Worm (Caenorhabditis elegans) whole organism, L2 larva: ENCODE results near the gene Y49F6B.19.

ENCODE experiments used
- C34F6.9 ChIP-seq: fragments of 150-350 bp; optimal IDR thresholded peaks from 2 replicates; lab custom pipeline; 2014; ENCODE audit warnings: missing biosample characterization, missing genetic modification characterization
- F13H6.1 ChIP-seq: sonication (generic microtip); optimal IDR thresholded peaks from 2 replicates; lab custom pipeline; 2016; ENCODE audit warnings: missing genetic modification characterization, missing compliant biosample characterization
- R02D3.7 ChIP-seq: fragments of 150-350 bp; optimal IDR thresholded peaks from 2 replicates; lab custom pipeline; 2014; ENCODE audit warnings: missing biosample characterization, missing genetic modification characterization
- Y55F3AM.14 ChIP-seq: fragments of 200-800 bp; sonication (Bioruptor generic); optimal IDR thresholded peaks from 2 replicates; lab custom pipeline; 2018; ENCODE audit warnings: mild to moderate bottlenecking, missing genetic modification characterization, missing compliant biosample characterization
- ZK546.5 ChIP-seq: sonication (generic microtip); optimal IDR thresholded peaks from 2 replicates; lab custom pipeline; 2017; ENCODE audit warnings: missing biosample characterization, missing genetic modification characterization
- alr-1 ChIP-seq: fragments of 150-350 bp; optimal IDR thresholded peaks from 2 replicates; lab custom pipeline; 2014; ENCODE audit warnings: missing biosample characterization, missing genetic modification characterization
- aly-2 ChIP-seq: fragments of 150-350 bp; optimal IDR thresholded peaks from 2 replicates; lab custom pipeline; 2014; ENCODE audit warnings: missing biosample characterization, missing genetic modification characterization
- ama-1 ChIP-seq: fragments of 150-350 bp; optimal IDR thresholded peaks from 2 replicates; lab custom pipeline; 2018; ENCODE audit warnings: inconsistent platforms
- blmp-1 ChIP-seq: sonication (generic microtip); optimal IDR thresholded peaks from 2 replicates; lab custom pipeline; 2017; ENCODE audit warnings: missing genetic modification characterization, mild to moderate bottlenecking, missing compliant biosample characterization, antibody characterized with exemption, moderate library complexity; ENCODE audit not compliant: insufficient read depth
- ceh-16 ChIP-seq: fragments of 150-350 bp; optimal IDR thresholded peaks from 2 replicates; lab custom pipeline; 2014; ENCODE audit warnings: missing biosample characterization, missing genetic modification characterization
- ceh-82 ChIP-seq: fragments of 150-350 bp; optimal IDR thresholded peaks from 2 replicates; lab custom pipeline; 2014; ENCODE audit warnings: missing biosample characterization, missing genetic modification characterization
- crh-2 ChIP-seq: sonication (generic microtip); optimal IDR thresholded peaks from 2 replicates; lab custom pipeline; 2017; ENCODE audit warnings: missing biosample characterization, missing genetic modification characterization
- dmd-4 ChIP-seq: sonication (generic microtip); optimal IDR thresholded peaks from 2 replicates; lab custom pipeline; 2017; ENCODE audit warnings: missing biosample characterization, missing genetic modification characterization
- elt-1 ChIP-seq: fragments of 150-350 bp; optimal IDR thresholded peaks from 2 replicates; lab custom pipeline; 2014; ENCODE audit warnings: missing biosample characterization, missing genetic modification characterization
- elt-3 ChIP-seq: sonication (generic microtip); optimal IDR thresholded peaks from 2 replicates; lab custom pipeline; 2017; ENCODE audit warnings: missing biosample characterization, missing genetic modification characterization
- fos-1 ChIP-seq: fragments of 150-350 bp; optimal IDR thresholded peaks from 2 replicates; lab custom pipeline; 2014; ENCODE audit warnings: missing biosample characterization, missing genetic modification characterization
- gmeb-1 ChIP-seq: fragments of 150-350 bp; optimal IDR thresholded peaks from 2 replicates; lab custom pipeline; 2014; ENCODE audit warnings: missing biosample characterization, missing genetic modification characterization
- lin-11 ChIP-seq: fragments of 150-350 bp; sonication (generic microtip); optimal IDR thresholded peaks from 2 replicates; lab custom pipeline; 2014; ENCODE audit warnings: missing biosample characterization, missing genetic modification characterization, inconsistent platforms, mixed read lengths
- lin-13 ChIP-seq: fragments of 150-350 bp; optimal IDR thresholded peaks from 2 replicates; lab custom pipeline; 2014; ENCODE audit warnings: missing biosample characterization, missing genetic modification reagents, missing genetic modification characterization
- lin-39 ChIP-seq: fragments of 150-350 bp; optimal IDR thresholded peaks from 2 replicates; lab custom pipeline; 2014; ENCODE audit warnings: missing biosample characterization, missing genetic modification reagents, missing genetic modification characterization
- lsy-2 ChIP-seq, 2 experiments: fragments of 150-350 bp in 1 of 2; sonication (generic microtip) in 1 of 2; optimal IDR thresholded peaks; 2 replicates each; lab custom pipeline; 2014 to 2017; ENCODE audit warnings: missing biosample characterization in 2 of 2, missing genetic modification characterization in 2 of 2
- mab-5 ChIP-seq: fragments of 150-350 bp; optimal IDR thresholded peaks from 2 replicates; lab custom pipeline; 2014; ENCODE audit warnings: missing biosample characterization, missing genetic modification characterization
- mbf-1 ChIP-seq: sonication (generic microtip); optimal IDR thresholded peaks from 2 replicates; lab custom pipeline; 2017; ENCODE audit warnings: missing biosample characterization, missing genetic modification characterization
- mdl-1 ChIP-seq, 2 experiments: fragments of 150-350 bp in 1 of 2; sonication (generic microtip) in 1 of 2; optimal IDR thresholded peaks; 2 replicates each; lab custom pipeline; 2017; ENCODE audit warnings: missing biosample characterization in 2 of 2, missing genetic modification characterization in 2 of 2
- nhr-10 ChIP-seq: sonication (generic microtip); optimal IDR thresholded peaks from 2 replicates; lab custom pipeline; 2017; ENCODE audit warnings: missing biosample characterization, missing genetic modification characterization
- nhr-11 ChIP-seq: fragments of 150-350 bp; optimal IDR thresholded peaks from 2 replicates; lab custom pipeline; 2014; ENCODE audit warnings: missing biosample characterization, missing genetic modification characterization
- nhr-12 ChIP-seq: fragments of 150-350 bp; optimal IDR thresholded peaks from 2 replicates; lab custom pipeline; 2014; ENCODE audit warnings: missing biosample characterization, missing genetic modification characterization
- nhr-129 ChIP-seq: fragments of 150-350 bp; optimal IDR thresholded peaks from 2 replicates; lab custom pipeline; 2014; ENCODE audit warnings: missing biosample characterization, missing genetic modification characterization
- nhr-21 ChIP-seq: fragments of 150-350 bp; optimal IDR thresholded peaks from 2 replicates; lab custom pipeline; 2014; ENCODE audit warnings: missing biosample characterization, missing genetic modification characterization
- nhr-237 ChIP-seq: fragments of 150-350 bp; optimal IDR thresholded peaks from 2 replicates; lab custom pipeline; 2014; ENCODE audit warnings: missing biosample characterization, missing genetic modification characterization
- nhr-25 ChIP-seq: fragments of 150-350 bp; sonication (generic microtip); optimal IDR thresholded peaks from 3 replicates; lab custom pipeline; 2014; ENCODE audit warnings: missing biosample characterization, missing genetic modification characterization
- nhr-6 ChIP-seq: fragments of 150-350 bp; optimal IDR thresholded peaks from 2 replicates; lab custom pipeline; 2014; ENCODE audit warnings: missing biosample characterization, missing genetic modification characterization
- nhr-77 ChIP-seq: fragments of 150-350 bp; optimal IDR thresholded peaks from 2 replicates; lab custom pipeline; 2014; ENCODE audit warnings: missing biosample characterization, missing genetic modification characterization
- peb-1 ChIP-seq: fragments of 150-350 bp; optimal IDR thresholded peaks from 2 replicates; lab custom pipeline; 2014; ENCODE audit warnings: missing biosample characterization, missing genetic modification characterization
- sem-4 ChIP-seq: fragments of 150-350 bp; optimal IDR thresholded peaks from 2 replicates; lab custom pipeline; 2014; ENCODE audit warnings: missing biosample characterization, missing genetic modification reagents, missing genetic modification characterization
- skn-1 ChIP-seq: sonication (generic microtip); optimal IDR thresholded peaks from 2 replicates; lab custom pipeline; 2017; ENCODE audit warnings: missing biosample characterization, missing genetic modification characterization
- sma-3 ChIP-seq: sonication (generic microtip); optimal IDR thresholded peaks from 2 replicates; lab custom pipeline; 2016; ENCODE audit warnings: missing genetic modification reagents, missing genetic modification characterization, missing compliant biosample characterization
- sma-9 ChIP-seq, 2 experiments: fragments of 150-350 bp in 1 of 2; sonication (generic microtip) in 1 of 2; optimal IDR thresholded peaks; 2 replicates each; lab custom pipeline; 2014 to 2016; ENCODE audit warnings: missing genetic modification characterization in 2 of 2, mild to moderate bottlenecking in 1 of 2, missing biosample characterization in 1 of 2, missing compliant biosample characterization in 1 of 2, missing genetic modification reagents in 1 of 2, moderate library complexity in 1 of 2
- snpc-4 ChIP-seq: fragments of 150-350 bp; optimal IDR thresholded peaks from 2 replicates; lab custom pipeline; 2014; ENCODE audit warnings: missing biosample characterization, missing genetic modification characterization
- unc-39 ChIP-seq: fragments of 150-350 bp; optimal IDR thresholded peaks from 2 replicates; lab custom pipeline; 2014; ENCODE audit warnings: missing biosample characterization, missing genetic modification characterization
- unc-55 ChIP-seq: fragments of 150-350 bp; sonication (generic microtip); optimal IDR thresholded peaks from 3 replicates; lab custom pipeline; 2014; ENCODE audit warnings: missing biosample characterization, missing genetic modification reagents, missing genetic modification characterization
- unc-62 ChIP-seq: fragments of 150-350 bp; optimal IDR thresholded peaks from 2 replicates; lab custom pipeline; 2014; ENCODE audit warnings: missing biosample characterization, missing genetic modification reagents, missing genetic modification characterization
- zag-1 ChIP-seq: fragments of 150-350 bp; optimal IDR thresholded peaks from 2 replicates; lab custom pipeline; 2014; ENCODE audit warnings: missing biosample characterization, missing genetic modification characterization
- ztf-1 ChIP-seq: fragments of 200-800 bp; sonication (Bioruptor generic); conservative IDR thresholded peaks from 2 replicates; pipeline ENCODE4 v1.3.6; 2022; ENCODE audit warnings: missing genetic modification characterization, missing compliant biosample characterization
- ztf-11 ChIP-seq: sonication (generic microtip); optimal IDR thresholded peaks from 2 replicates; lab custom pipeline; 2017; ENCODE audit warnings: missing biosample characterization, missing genetic modification characterization
- ztf-4 ChIP-seq: fragments of 150-350 bp; optimal IDR thresholded peaks from 2 replicates; lab custom pipeline; 2014; ENCODE audit warnings: missing biosample characterization, missing genetic modification characterization

Y49F6B.19 gene

DNA sequence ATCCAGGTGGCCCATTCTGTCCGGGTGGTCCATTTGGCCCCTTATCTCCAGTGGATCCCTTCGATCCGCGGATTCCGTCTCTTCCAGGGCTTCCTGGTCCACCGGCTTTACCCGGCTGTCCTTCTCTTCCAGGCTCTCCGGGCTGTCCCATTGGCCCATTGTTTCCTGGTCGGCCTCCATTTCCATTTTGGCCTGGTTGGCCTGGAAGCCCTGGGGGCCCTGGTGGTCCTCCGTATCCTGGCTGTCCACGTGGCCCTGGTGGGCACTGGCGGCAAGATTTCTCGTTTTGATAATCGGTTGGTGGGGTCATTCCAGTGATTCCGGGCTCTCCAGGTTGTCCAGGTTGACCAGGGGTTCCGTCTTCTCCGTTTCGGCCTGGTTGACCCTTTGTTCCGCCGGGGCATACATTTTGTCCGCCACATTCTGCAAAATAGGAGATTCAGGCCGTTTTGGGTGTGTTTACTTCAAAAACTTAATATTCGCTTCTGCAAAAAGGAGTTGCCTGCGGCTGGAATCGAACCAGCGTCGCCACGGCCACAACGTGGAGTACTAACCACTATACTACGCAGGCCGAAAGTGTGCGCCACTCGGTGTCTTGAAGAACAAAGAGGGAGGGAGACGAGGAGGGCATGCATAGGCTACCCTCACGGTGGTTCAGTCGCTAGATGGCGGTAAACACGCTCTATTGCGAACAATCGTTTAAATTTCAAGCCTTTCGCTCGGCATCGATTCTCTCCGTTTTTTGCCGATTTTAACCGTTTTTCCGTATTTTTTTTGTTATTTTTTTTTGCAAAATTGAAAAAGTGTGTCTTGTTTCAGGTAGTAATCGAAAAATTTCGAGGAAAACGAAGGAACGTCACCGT lies 9.1 kb upstream of the Y49F6B.19 start, which contains the start of gene W09G10.9:
Gene W09G10.9, plus strand, starts transcription at position 813 of the 863 bp plus-strand sequence.
- TF ChIP-seq unc-62 (GFP tag; lab: Kevin White, UChicago) (no peak), nhr-237 (tag; lab: Kevin White, UChicago) (no peak), ceh-82 (tag; lab: Kevin White, UChicago) (no peak), nhr-25 (peak; percentile 15), nhr-129 (tag; lab: Kevin White, UChicago) (peak; percentile 66), aly-2 (tag; lab: Kevin White, UChicago) (no peak), C34F6.9 (tag; lab: Kevin White, UChicago) (peak; percentile 39), lin-39 (tag; lab: Kevin White, UChicago) (no peak), elt-3 (tag; lab: Kevin White, UChicago) (no peak), fos-1 (peak; percentile 53), gmeb-1 (tag; lab: Kevin White, UChicago) (no peak), ztf-11 (tag; lab: Kevin White, UChicago) (no peak), ceh-16 (peak; percentile 24), crh-2 (tag; lab: Kevin White, UChicago) (peak; percentile 60), lsy-2 (tag; optimal IDR thresholded peaks at IDR 0.05; lab: Kevin White, UChicago) (peak; percentile 74 to 78), nhr-6 (tag; lab: Kevin White, UChicago) (no peak), sem-4 (no peak), snpc-4 (tag; lab: Kevin White, UChicago) (no peak), F13H6.1 (tag; lab: Kevin White, UChicago) (peak; percentile 45), ztf-1 (GFP tag; lab: Robert Waterston, UW) (no peak), lin-13 (GFP tag; lab: Kevin White, UChicago) (peak; percentile 65), sma-9 (GFP tag; optimal IDR thresholded peaks at IDR 0.05; lab: Kevin White, UChicago) (peak; percentile 62), sma-9 (tag; optimal IDR thresholded peaks at IDR 0.05; lab: Kevin White, UChicago) (no peak), sma-3 (peak; percentile 49), unc-55 (peak; percentile 60), lin-11 (tag; lab: Kevin White, UChicago) (peak; percentile 12), nhr-77 (tag; lab: Kevin White, UChicago) (no peak), Y55F3AM.14 (GFP tag; lab: Kevin White, UChicago) (no peak), zag-1 (tag; lab: Kevin White, UChicago) (peak; percentile 64)
- TF ChIP-seq, all 48 proteins: peak for 14

DNA sequence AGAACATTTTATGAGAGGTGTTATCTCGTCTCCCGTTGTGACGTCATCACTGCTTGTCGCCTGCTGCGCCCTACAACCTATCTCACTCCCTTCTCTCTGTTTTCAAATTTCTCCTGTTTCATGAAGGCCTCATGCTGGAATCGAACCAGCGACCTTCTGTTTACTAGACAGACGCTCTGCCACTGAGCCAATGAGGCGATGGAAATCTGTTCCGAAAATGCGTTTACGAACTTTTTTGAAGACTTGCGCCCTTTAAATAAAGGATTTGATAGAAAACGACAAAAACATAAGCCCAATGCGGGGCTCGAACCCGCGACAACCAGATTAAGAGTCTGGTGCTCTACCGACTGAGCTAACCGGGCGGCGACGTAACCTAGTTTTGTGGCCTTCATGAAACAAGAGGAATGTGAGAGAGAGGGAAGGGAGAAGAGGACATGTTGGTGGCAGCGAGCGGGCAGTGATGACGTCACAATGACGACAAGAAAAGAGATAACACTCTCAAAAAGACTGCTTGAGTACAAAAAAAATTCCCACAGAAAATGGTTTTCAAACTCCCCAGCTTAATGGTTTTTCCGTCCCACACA lies 6.9 kb upstream of the Y49F6B.19 start, which contains the start of gene clec-126:
Gene clec-126, plus strand, starts transcription at position 534 of the 584 bp plus-strand sequence.
- TF ChIP-seq zag-1 (tag; lab: Kevin White, UChicago) (peak; percentile 15), elt-1 (tag; lab: Kevin White, UChicago) (no peak), unc-39 (tag; lab: Kevin White, UChicago) (no peak), lin-39 (tag; lab: Kevin White, UChicago) (no peak), blmp-1 (no peak), sma-9 (GFP tag; optimal IDR thresholded peaks at IDR 0.05; lab: Kevin White, UChicago) (no peak), sma-9 (tag; optimal IDR thresholded peaks at IDR 0.05; lab: Kevin White, UChicago) (no peak), peb-1 (tag; lab: Kevin White, UChicago) (no peak), gmeb-1 (tag; lab: Kevin White, UChicago) (peak; percentile 72), ztf-4 (tag; lab: Kevin White, UChicago) (peak; percentile 21), R02D3.7 (tag; lab: Kevin White, UChicago) (no peak), lin-13 (GFP tag; lab: Kevin White, UChicago) (peak; percentile 81), lin-11 (tag; lab: Kevin White, UChicago) (no peak), mbf-1 (no peak), lsy-2 (tag; optimal IDR thresholded peaks at IDR 0.05; lab: Kevin White, UChicago) (peak; percentile 21 to 84), ztf-1 (GFP tag; lab: Robert Waterston, UW) (no peak), unc-55 (peak; percentile 44), ceh-82 (tag; lab: Kevin White, UChicago) (no peak), sma-3 (peak; percentile 81), ztf-11 (tag; lab: Kevin White, UChicago) (no peak), elt-3 (tag; lab: Kevin White, UChicago) (no peak), ZK546.5 (tag; lab: Kevin White, UChicago) (no peak), dmd-4 (tag; lab: Kevin White, UChicago) (no peak), nhr-237 (tag; lab: Kevin White, UChicago) (no peak), nhr-11 (tag; lab: Kevin White, UChicago) (peak; percentile 54), nhr-77 (tag; lab: Kevin White, UChicago) (no peak), mdl-1 (tag; optimal IDR thresholded peaks at IDR 0.05; lab: Kevin White, UChicago) (no peak), nhr-25 (peak; percentile 12), mab-5 (peak; percentile 41), alr-1 (tag; lab: Kevin White, UChicago) (no peak), nhr-21 (tag; lab: Kevin White, UChicago) (peak; percentile 80), fos-1 (peak; percentile 77), skn-1 (tag; lab: Kevin White, UChicago) (no peak), ama-1 (no peak), nhr-6 (tag; lab: Kevin White, UChicago) (no peak), C34F6.9 (tag; lab: Kevin White, UChicago) (peak; percentile 71), crh-2 (tag; lab: Kevin White, UChicago) (peak; percentile 81), nhr-12 (tag; lab: Kevin White, UChicago) (no peak), nhr-10 (no peak), unc-62 (GFP tag; lab: Kevin White, UChicago) (no peak)
